Fruit fly (Drosophila melanogaster) whole organism, embryonic: ENCODE results near the gene vib.

Source experiments
- Antp ChIP-seq: fragments of 200-800 bp; sonication (Bioruptor generic); optimal IDR thresholded peaks from 3 replicates; lab custom pipeline; 2016; ENCODE audit warnings: missing biosample characterization, missing genetic modification characterization
- B-H2 ChIP-seq: fragments of 200-800 bp; sonication (Bioruptor generic); optimal IDR thresholded peaks from 2 replicates; lab custom pipeline; 2018; ENCODE audit warnings: missing biosample characterization, mild to moderate bottlenecking, missing genetic modification characterization
- CG10366 ChIP-seq: fragments of 200-800 bp; sonication (Bioruptor generic); IDR thresholded peaks from 2 replicates; pipeline ENCODE4 v1.3.6; 2022; ENCODE audit warnings: missing biosample characterization, missing genetic modification characterization
- CG10565 ChIP-seq: fragments of 200-800 bp; sonication (Bioruptor generic); optimal IDR thresholded peaks from 3 replicates; lab custom pipeline; 2016; ENCODE audit warnings: missing biosample characterization, mild to moderate bottlenecking, missing genetic modification characterization
- CG11247 ChIP-seq: fragments of 200-800 bp; sonication (Bioruptor generic); IDR thresholded peaks from 2 replicates; pipeline ENCODE4 v1.3.6; 2022; ENCODE audit warnings: missing biosample characterization, missing genetic modification characterization
- CG11560 ChIP-seq: fragments of 200-800 bp; sonication (Bioruptor generic); IDR thresholded peaks from 3 replicates; pipeline ENCODE4 v1.3.6; 2022; ENCODE audit warnings: missing biosample characterization, missing genetic modification characterization
- CG11723 ChIP-seq: fragments of 200-800 bp; sonication (Bioruptor generic); optimal IDR thresholded peaks from 2 replicates; lab custom pipeline; 2017; ENCODE audit warnings: missing biosample characterization, mild to moderate bottlenecking, missing genetic modification characterization
- CG12769 ChIP-seq: fragments of 200-800 bp; sonication (Bioruptor generic); optimal IDR thresholded peaks from 2 replicates; lab custom pipeline; 2019; ENCODE audit warnings: missing biosample characterization, mild to moderate bottlenecking, missing genetic modification characterization, moderate library complexity
- CG15073 ChIP-seq: fragments of 200-800 bp; sonication (Bioruptor generic); optimal IDR thresholded peaks from 2 replicates; lab custom pipeline; 2016; ENCODE audit warnings: missing biosample characterization, missing genetic modification characterization
- CG15269 ChIP-seq: fragments of 200-800 bp; sonication (Bioruptor generic); optimal IDR thresholded peaks from 2 replicates; lab custom pipeline; 2018; ENCODE audit warnings: missing biosample characterization, mild to moderate bottlenecking, missing genetic modification characterization, moderate library complexity
- CG17359 ChIP-seq: fragments of 200-800 bp; sonication (Bioruptor generic); optimal IDR thresholded peaks from 3 replicates; lab custom pipeline; 2018; ENCODE audit warnings: missing biosample characterization, mild to moderate bottlenecking, missing genetic modification characterization, moderate library complexity
- CG18599 ChIP-seq: fragments of 200-800 bp; sonication (Bioruptor generic); optimal IDR thresholded peaks from 3 replicates; lab custom pipeline; 2017; ENCODE audit warnings: missing biosample characterization, missing genetic modification characterization, mild to moderate bottlenecking, moderate library complexity, missing genetic modification reagents
- CG30403 ChIP-seq: fragments of 200-800 bp; sonication (Bioruptor generic); optimal IDR thresholded peaks from 3 replicates; lab custom pipeline; 2016; ENCODE audit warnings: missing biosample characterization, missing genetic modification characterization
- CG32532 ChIP-seq: fragments of 200-800 bp; sonication (Bioruptor generic); IDR thresholded peaks from 2 replicates; pipeline ENCODE4 v1.3.6; 2022; ENCODE audit warnings: missing biosample characterization, missing genetic modification characterization
- CG34422 ChIP-seq: fragments of 200-800 bp; sonication (Bioruptor generic); IDR thresholded peaks from 3 replicates; pipeline ENCODE4 v1.3.6; 2022; ENCODE audit warnings: missing biosample characterization, missing genetic modification characterization
- CG3838 ChIP-seq: fragments of 200-800 bp; sonication (Bioruptor generic); optimal IDR thresholded peaks from 3 replicates; lab custom pipeline; 2016; ENCODE audit warnings: missing biosample characterization, missing genetic modification characterization
- CG4617 ChIP-seq: fragments of 200-800 bp; sonication (Bioruptor generic); optimal IDR thresholded peaks from 3 replicates; lab custom pipeline; 2016; ENCODE audit warnings: missing biosample characterization, missing genetic modification characterization, borderline replicate concordance
- CG4730 ChIP-seq: fragments of 200-800 bp; sonication (Bioruptor generic); IDR thresholded peaks from 2 replicates; pipeline ENCODE4 v1.3.6; 2022; ENCODE audit warnings: missing biosample characterization, missing genetic modification characterization
- CG5953 ChIP-seq: fragments of 200-800 bp; sonication (Bioruptor generic); IDR thresholded peaks from 2 replicates; pipeline ENCODE4 v1.3.6; 2022; ENCODE audit warnings: missing biosample characterization, missing genetic modification characterization
- CG6272 ChIP-seq: fragments of 200-800 bp; sonication (Bioruptor generic); IDR thresholded peaks from 2 replicates; pipeline ENCODE4 v1.3.6; 2022; ENCODE audit warnings: missing biosample characterization, missing genetic modification characterization
- CG6683 ChIP-seq: fragments of 200-800 bp; sonication (Bioruptor generic); optimal IDR thresholded peaks from 2 replicates; lab custom pipeline; 2017; ENCODE audit warnings: missing biosample characterization, mild to moderate bottlenecking, missing genetic modification characterization, missing genetic modification reagents
- CG6813 ChIP-seq: fragments of 200-800 bp; sonication (Bioruptor generic); optimal IDR thresholded peaks from 2 replicates; lab custom pipeline; 2017; ENCODE audit warnings: missing biosample characterization, missing genetic modification characterization, mild to moderate bottlenecking, moderate library complexity, missing genetic modification reagents
- CG7372 ChIP-seq: fragments of 200-800 bp; sonication (Bioruptor generic); IDR thresholded peaks from 2 replicates; pipeline ENCODE4 v1.3.6; 2022; ENCODE audit warnings: missing biosample characterization, missing genetic modification characterization
- CG9797 ChIP-seq: fragments of 200-800 bp; sonication (Bioruptor generic); optimal IDR thresholded peaks from 3 replicates; lab custom pipeline; 2018; ENCODE audit warnings: missing biosample characterization, mild to moderate bottlenecking, missing genetic modification characterization
- CG9817 ChIP-seq: fragments of 200-800 bp; sonication (Bioruptor generic); optimal IDR thresholded peaks from 2 replicates; lab custom pipeline; 2018; ENCODE audit warnings: missing biosample characterization, mild to moderate bottlenecking, missing genetic modification characterization, moderate library complexity
- Dip2 ChIP-seq: fragments of 200-800 bp; sonication (Bioruptor generic); IDR thresholded peaks from 2 replicates; pipeline ENCODE4 v1.3.6; 2022; ENCODE audit warnings: missing biosample characterization, missing genetic modification characterization
- Elba2 ChIP-seq: fragments of 200-800 bp; sonication (Bioruptor generic); optimal IDR thresholded peaks from 3 replicates; lab custom pipeline; 2016; ENCODE audit warnings: missing biosample characterization, missing genetic modification characterization
- GATAe ChIP-seq: fragments of 200-800 bp; sonication (Bioruptor generic); conservative IDR thresholded peaks from 2 replicates; pipeline ENCODE4 v1.3.6; 2022; ENCODE audit warnings: missing biosample characterization, missing genetic modification characterization
- HLH3B ChIP-seq: fragments of 200-800 bp; sonication (Bioruptor generic); IDR thresholded peaks from 2 replicates; pipeline ENCODE4 v1.3.6; 2022; ENCODE audit warnings: missing biosample characterization, missing genetic modification characterization
- HLH4C ChIP-seq: fragments of 200-800 bp; sonication (Bioruptor generic); IDR thresholded peaks from 3 replicates; pipeline ENCODE4 v1.3.6; 2022; ENCODE audit warnings: missing biosample characterization, missing genetic modification characterization; ENCODE audit not compliant: partially characterized antibody
- Hsf ChIP-seq: fragments of 200-800 bp; sonication (Bioruptor generic); optimal IDR thresholded peaks from 3 replicates; lab custom pipeline; 2016; ENCODE audit warnings: missing biosample characterization, missing genetic modification characterization
- Lpt ChIP-seq: fragments of >200 bp; optimal IDR thresholded peaks from 2 replicates; lab custom pipeline; 2018; ENCODE audit warnings: missing biosample characterization, missing genetic modification characterization
- MTF-1 ChIP-seq: fragments of 200-800 bp; sonication (Bioruptor generic); optimal IDR thresholded peaks from 2 replicates; lab custom pipeline; 2018; ENCODE audit warnings: missing biosample characterization, mild to moderate bottlenecking, missing genetic modification characterization, borderline replicate concordance
- Pdp1 ChIP-seq, 2 experiments: fragments of 200-800 bp; sonication (Bioruptor generic); optimal IDR thresholded peaks; 3 replicates each; lab custom pipeline; 2016; ENCODE audit warnings: missing biosample characterization in 2 of 2, missing genetic modification characterization in 2 of 2, mild to moderate bottlenecking in 1 of 2, moderate library complexity in 1 of 2
- Side ChIP-seq: fragments of 200-800 bp; sonication (Bioruptor generic); optimal IDR thresholded peaks from 2 replicates; lab custom pipeline; 2016; ENCODE audit warnings: missing biosample characterization, missing genetic modification characterization
- al ChIP-seq: fragments of 200-800 bp; sonication (Bioruptor generic); IDR thresholded peaks from 2 replicates; pipeline ENCODE4 v1.3.6; 2022; ENCODE audit warnings: missing biosample characterization, missing genetic modification characterization
- aop ChIP-seq: fragments of 200-800 bp; sonication (Bioruptor generic); IDR thresholded peaks from 2 replicates; pipeline ENCODE4 v1.3.6; 2022; ENCODE audit warnings: missing biosample characterization, missing genetic modification characterization
- croc ChIP-seq: fragments of 200-800 bp; sonication (Bioruptor generic); conservative IDR thresholded peaks from 3 replicates; pipeline ENCODE4 v1.3.6; 2022; ENCODE audit warnings: missing biosample characterization, missing genetic modification characterization
- en ChIP-seq: fragments of 200-800 bp; sonication (Bioruptor generic); optimal IDR thresholded peaks from 2 replicates; lab custom pipeline; 2016; ENCODE audit warnings: missing biosample characterization, missing genetic modification characterization
- grn ChIP-seq: fragments of 200-800 bp; sonication (Bioruptor generic); optimal IDR thresholded peaks from 3 replicates; lab custom pipeline; 2017; ENCODE audit warnings: missing biosample characterization, missing genetic modification characterization
- hth ChIP-seq: fragments of >200 bp; optimal IDR thresholded peaks from 2 replicates; lab custom pipeline; 2017; ENCODE audit warnings: inconsistent platforms
- kni ChIP-seq: fragments of 200-800 bp; sonication (Bioruptor generic); optimal IDR thresholded peaks from 3 replicates; lab custom pipeline; 2017; ENCODE audit warnings: mild to moderate bottlenecking, missing biosample characterization, missing genetic modification reagents, missing genetic modification characterization
- knrl ChIP-seq: fragments of 200-800 bp; sonication (Bioruptor generic); IDR thresholded peaks from 3 replicates; pipeline ENCODE4 v1.3.6; 2022; ENCODE audit warnings: missing biosample characterization, missing genetic modification characterization; ENCODE audit not compliant: partially characterized antibody
- mld ChIP-seq: fragments of 200-800 bp; sonication (Bioruptor generic); IDR thresholded peaks from 3 replicates; pipeline ENCODE4 v1.3.6; 2022; ENCODE audit warnings: missing biosample characterization, missing genetic modification characterization; ENCODE audit not compliant: partially characterized antibody
- repo ChIP-seq: fragments of 200-800 bp; sonication (Bioruptor generic); optimal IDR thresholded peaks from 2 replicates; lab custom pipeline; 2016; ENCODE audit warnings: missing biosample characterization, missing genetic modification characterization
- run ChIP-seq: fragments of 200-800 bp; sonication (Bioruptor generic); optimal IDR thresholded peaks from 3 replicates; lab custom pipeline; 2018; ENCODE audit warnings: missing biosample characterization, mild to moderate bottlenecking, missing genetic modification characterization
- sens ChIP-seq: fragments of 200-800 bp; sonication (Bioruptor generic); peaks from one replicate; lab custom pipeline; 2016; ENCODE audit warnings: missing biosample characterization, missing genetic modification characterization
- stc ChIP-seq: fragments of 200-800 bp; sonication (Bioruptor generic); IDR thresholded peaks from 2 replicates; pipeline ENCODE4 v1.3.6; 2022; ENCODE audit warnings: missing biosample characterization, missing genetic modification characterization
- twi ChIP-seq: fragments of 200-800 bp; optimal IDR thresholded peaks from 2 replicates; lab custom pipeline; 2019; ENCODE audit warnings: missing biosample characterization, mild to moderate bottlenecking, missing genetic modification characterization, moderate library complexity
- wek ChIP-seq: fragments of 200-800 bp; sonication (Bioruptor generic); optimal IDR thresholded peaks from 3 replicates; lab custom pipeline; 2018; ENCODE audit warnings: missing biosample characterization, mild to moderate bottlenecking, missing genetic modification characterization, moderate library complexity

The vib gene

DNA sequence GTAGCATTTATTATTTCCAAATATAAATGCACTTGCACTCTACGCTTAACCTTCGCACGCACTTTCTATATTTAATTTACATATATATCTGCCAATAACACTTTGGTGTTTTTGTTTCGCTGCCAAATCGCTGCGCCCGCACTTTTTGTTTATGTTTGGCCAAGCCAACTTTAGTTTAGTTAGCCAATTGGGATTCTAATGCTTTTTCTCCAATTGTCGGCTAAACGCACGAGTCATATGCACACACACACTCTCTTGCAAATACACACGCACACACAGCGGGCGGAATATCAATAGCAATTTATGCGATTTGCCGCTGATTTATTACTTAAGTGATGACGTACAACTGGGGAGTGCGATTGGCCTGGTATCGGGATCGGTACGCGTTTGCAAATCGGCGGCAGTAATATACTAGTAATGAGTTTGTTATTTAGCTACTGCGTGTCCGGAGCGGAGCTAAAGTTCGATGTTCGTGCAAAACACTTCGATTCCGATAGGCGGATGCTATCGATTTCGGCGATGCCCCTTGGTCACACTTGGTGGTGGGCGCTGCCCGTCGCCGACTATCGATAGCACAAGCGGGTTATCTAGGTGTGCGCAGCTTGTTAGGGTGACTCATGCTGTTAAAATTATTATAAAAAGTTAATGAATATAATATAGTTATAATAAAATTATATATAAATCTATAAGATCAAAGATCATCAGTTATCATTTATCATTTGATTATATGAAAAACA, at the start of gene vib (continued):
- no peak for TF ChIP-seq CG11723 (GFP tag; lab: Kevin White, UChicago)
- peak; percentile 65 for TF ChIP-seq CG6272 (GFP tag; lab: Robert Waterston, UW)
- no peak for TF ChIP-seq CG15073
- peak; percentile 94 for TF ChIP-seq Elba2 (GFP tag; lab: Kevin White, UChicago)
- no peak for TF ChIP-seq CG12769 (tag; lab: Kevin White, UChicago)
- no peak for TF ChIP-seq GATAe (GFP tag; lab: Robert Waterston, UW)
- TF ChIP-seq CG5953 (GFP tag; lab: Robert Waterston, UW) = no peak
- no peak for TF ChIP-seq CG10565 (GFP tag; lab: Kevin White, UChicago)
- peak; percentile 16 for TF ChIP-seq MTF-1 (GFP tag; lab: Kevin White, UChicago)
- TF ChIP-seq Pdp1 (GFP tag; optimal IDR thresholded peaks at IDR 0.05; lab: Kevin White, UChicago) = peak; percentile 5 to 26
- TF ChIP-seq aop (GFP tag; lab: Robert Waterston, UW) = no peak
- no peak for TF ChIP-seq CG17359
- no peak for TF ChIP-seq hth (lab: Kevin White, UChicago)
- TF ChIP-seq CG34422 = peak; percentile 64; the same call in 2 of the 3 replicates
- TF ChIP-seq knrl (GFP tag; lab: Robert Waterston, UW) = peak; percentile 85
- TF ChIP-seq CG32532 = peak; percentile 76
- TF ChIP-seq HLH4C (GFP tag; lab: Robert Waterston, UW) = peak; percentile 97
- no peak for TF ChIP-seq CG11560 (tag; lab: Robert Waterston, UW)
- TF ChIP-seq croc (GFP tag; lab: Robert Waterston, UW) = no peak
- no peak for TF ChIP-seq run (tag; lab: Kevin White, UChicago)
- 0 out of 2 replicates have a peak, but pooled peaks have one; percentile 10 for TF ChIP-seq HLH3B
- TF ChIP-seq stc (GFP tag; lab: Robert Waterston, UW) = peak; percentile 29; the same call in 1 of the 2 replicates
- TF ChIP-seq repo (GFP tag; lab: Kevin White, UChicago) = no peak
- peak; percentile 6 for TF ChIP-seq CG9817 (tag; lab: Kevin White, UChicago)
- TF ChIP-seq Lpt (GFP tag; lab: Kevin White, UChicago) = no peak
- TF ChIP-seq Dip2 (GFP tag; lab: Robert Waterston, UW) = no peak
- TF ChIP-seq grn (GFP tag; lab: Kevin White, UChicago) = no peak
- TF ChIP-seq CG4730 (GFP tag; lab: Robert Waterston, UW) = peak; percentile 39; the same call in 1 of the 2 replicates
- TF ChIP-seq CG11247 (GFP tag; lab: Robert Waterston, UW) = peak; percentile 58
- TF ChIP-seq en (GFP tag; lab: Kevin White, UChicago) = no peak
- peak; percentile 18 for TF ChIP-seq CG6813 (GFP tag; lab: Kevin White, UChicago)
- TF ChIP-seq Hsf (GFP tag; lab: Kevin White, UChicago) = peak; percentile 43
- no peak for TF ChIP-seq B-H2
- TF ChIP-seq Side (GFP tag; lab: Kevin White, UChicago) = peak; percentile 30
- peak; percentile 47 for TF ChIP-seq sens (GFP tag; lab: Kevin White, UChicago)
- no peak for TF ChIP-seq CG18599 (GFP tag; lab: Kevin White, UChicago)
- TF ChIP-seq Antp (GFP tag; lab: Kevin White, UChicago) = no peak
- peak; percentile 65 for TF ChIP-seq wek (GFP tag; lab: Kevin White, UChicago)
- peak; percentile 28; the same call in 1 of the 2 replicates for TF ChIP-seq al
- peak; percentile 19 for TF ChIP-seq twi (tag; lab: Kevin White, UChicago)
- no peak for TF ChIP-seq CG6683
- TF ChIP-seq CG4617 (GFP tag; lab: Kevin White, UChicago) = peak; percentile 58
- peak; percentile 55 for TF ChIP-seq CG10366 (GFP tag; lab: Robert Waterston, UW)
- no peak for TF ChIP-seq kni (GFP tag; lab: Kevin White, UChicago)
- no peak for TF ChIP-seq CG3838 (GFP tag; lab: Kevin White, UChicago)
- peak; percentile 76 for TF ChIP-seq CG9797 (GFP tag; lab: Kevin White, UChicago)
- peak; percentile 51 for TF ChIP-seq CG30403
- TF ChIP-seq mld = peak; percentile 81
- peak; percentile 62 for TF ChIP-seq CG15269
- no peak for TF ChIP-seq CG7372
